Worm (Caenorhabditis elegans) whole organism, young adult: ENCODE results near the gene svh-11.

Experiments used
- ama-1 ChIP-seq, 3 experiments: fragments of 150-350 bp in 1 of 3; sonication (generic microtip) in 2 of 3; optimal IDR thresholded peaks; 2 replicates each; lab custom pipeline; 2014 to 2018; ENCODE audit warnings: missing biosample characterization in 2 of 3, missing genetic modification characterization in 2 of 3, missing genetic modification reagents in 2 of 3
- egl-18 ChIP-seq: fragments of 200-800 bp; sonication (Bioruptor generic); IDR thresholded peaks from 2 replicates; pipeline ENCODE4 v1.3.6; 2022; ENCODE audit warnings: missing genetic modification reagents, missing genetic modification characterization, missing compliant biosample characterization
- madf-6 ChIP-seq: fragments of 200-800 bp; sonication (Bioruptor generic); IDR thresholded peaks from 2 replicates; pipeline ENCODE4 v1.3.6; 2022; ENCODE audit warnings: missing genetic modification reagents, missing genetic modification characterization, missing compliant biosample characterization
- nfya-1 ChIP-seq: sonication (generic microtip); optimal IDR thresholded peaks from 2 replicates; lab custom pipeline; 2017; ENCODE audit warnings: antibody characterized with exemption, missing compliant biosample characterization, missing genetic modification characterization, borderline replicate concordance; ENCODE audit not compliant: insufficient read depth
- rcor-1 ChIP-seq: fragments of 200-800 bp; sonication (Bioruptor generic); IDR thresholded peaks from 2 replicates; pipeline ENCODE4 v1.3.6; 2022; ENCODE audit warnings: missing genetic modification reagents, missing genetic modification characterization, missing compliant biosample characterization
- rec-8 ChIP-seq, 2 experiments: sonication (generic microtip); optimal IDR thresholded peaks; 2 replicates each; lab custom pipeline; 2016; ENCODE audit warnings: mild to moderate bottlenecking in 2 of 2, missing genetic modification characterization in 2 of 2, missing genetic modification reagents in 2 of 2, missing genotype in 2 of 2, missing biosample characterization in 1 of 2, missing compliant biosample characterization in 1 of 2, moderate library complexity in 1 of 2
- unc-130 ChIP-seq: sonication (generic microtip); optimal IDR thresholded peaks from 2 replicates; lab custom pipeline; 2016; ENCODE audit warnings: missing genetic modification reagents, missing genetic modification characterization, missing compliant biosample characterization
- ztf-22 ChIP-seq: fragments of 200-800 bp; sonication (Bioruptor generic); optimal IDR thresholded peaks from 2 replicates; lab custom pipeline; 2018; ENCODE audit warnings: mild to moderate bottlenecking, missing genetic modification characterization, moderate library complexity, missing compliant biosample characterization
- ztf-26 ChIP-seq: sonication (generic microtip); optimal IDR thresholded peaks from 2 replicates; lab custom pipeline; 2017; ENCODE audit warnings: missing genetic modification characterization, missing compliant biosample characterization

DNA sequence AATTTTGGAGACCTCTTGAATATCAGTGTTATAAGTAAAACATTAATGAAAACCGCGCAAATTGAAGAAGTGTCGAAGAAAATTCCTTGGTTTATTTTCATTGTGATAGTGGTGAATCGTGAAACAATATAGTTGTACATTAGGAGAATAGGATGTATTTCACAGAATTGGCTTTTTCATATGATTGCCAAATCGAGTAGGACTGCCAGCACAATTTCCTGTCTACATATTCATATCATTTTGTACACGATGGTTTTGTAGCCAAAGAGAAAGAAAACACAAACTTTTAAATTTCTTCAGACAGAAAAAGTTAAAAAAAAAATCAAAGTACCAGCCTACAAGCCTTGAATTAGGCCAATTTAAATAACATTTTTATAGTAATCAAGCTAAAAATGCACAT is 43.2 kb upstream of the svh-11 start, which contains the start of gene str-255:
- TF ChIP-seq unc-130 (GFP tag; lab: Kevin White, UChicago) (no peak), madf-6 (no peak), ama-1 (optimal IDR thresholded peaks at IDR 0.05; lab: Kevin White, UChicago) (no peak), ama-1 (GFP tag; optimal IDR thresholded peaks at IDR 0.05; lab: Kevin White, UChicago) (no peak), ztf-26 (tag; lab: Kevin White, UChicago) (no peak), nfya-1 (tag; lab: Kevin White, UChicago) (no peak), ztf-22 (no peak), rec-8 (tag; optimal IDR thresholded peaks at IDR 0.05; lab: Kevin White, UChicago) (no peak), rcor-1 (no peak), egl-18 (GFP tag; lab: Robert Waterston, UW) (no peak)
